Fruit fly (Drosophila melanogaster): Measurements from ENCODE around the gene CG4338.

Gene CG4338

DNA sequence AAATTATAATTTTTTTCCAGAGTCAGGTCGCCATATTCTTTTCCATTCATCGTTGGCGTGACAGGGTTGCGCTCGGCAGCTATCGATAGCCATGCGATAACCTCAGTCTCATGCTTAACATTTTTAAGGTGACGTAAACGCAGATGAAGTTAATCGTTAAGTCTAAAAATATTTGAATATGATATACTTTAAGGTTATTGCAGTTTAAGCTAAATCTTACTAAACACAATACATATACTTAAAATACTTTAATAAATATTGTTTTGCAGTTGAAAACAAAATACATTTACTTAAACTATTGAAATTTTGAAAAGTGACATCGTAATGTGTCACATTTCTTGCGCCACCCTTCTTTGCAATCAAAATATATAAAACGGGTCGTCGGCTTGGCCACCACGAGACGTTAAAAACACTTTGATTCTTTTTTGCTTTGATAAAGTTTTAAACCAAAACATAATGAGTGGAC is at the start of gene CG4338, which contains the start of gene Cp190:
Gene CG4338 (plus strand): TSS at position 365 of the 466 bp plus-strand sequence.
Gene Cp190 (minus strand): TSS at position 84 of the 466 bp plus-strand sequence.
- TF ChIP-seq ttk (optimal IDR thresholded peaks at IDR 0.05) (no peak), insv (optimal IDR thresholded peaks at IDR 0.05) (no peak), Sin3A (optimal IDR thresholded peaks at IDR 0.05) (no peak), h (optimal IDR thresholded peaks at IDR 0.05) (no peak), psq (optimal IDR thresholded peaks at IDR 0.05) (no peak), Myc (optimal IDR thresholded peaks at IDR 0.05) (no peak)

DNA sequence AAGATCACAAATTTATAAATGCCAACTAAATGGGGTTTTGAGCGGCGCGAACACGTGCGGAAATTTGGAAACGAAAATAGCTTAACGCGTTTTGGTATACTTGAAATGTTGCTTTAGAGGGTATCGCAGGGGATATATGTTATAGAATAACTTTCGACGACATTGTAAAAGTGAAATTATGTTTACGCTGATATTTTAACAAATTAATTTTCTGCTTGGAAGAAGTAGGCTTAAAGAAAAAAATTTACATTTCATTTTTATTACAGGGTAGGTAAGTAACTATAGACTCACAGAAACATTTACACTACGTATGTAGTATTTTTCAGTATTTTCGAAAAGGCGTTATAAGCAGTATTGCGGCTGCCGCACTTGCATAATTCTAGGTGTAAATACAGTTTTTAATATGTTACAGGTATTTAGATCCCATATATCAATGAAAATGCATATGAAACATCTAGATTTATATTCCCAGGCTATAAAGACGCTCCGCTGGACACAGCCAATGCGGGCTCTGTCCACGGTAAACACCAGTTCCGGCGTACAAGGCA is 45.9 kb upstream of the CG4338 start, which contains the start of the genes Art3 and mRpS10:
Gene Art3 (minus strand): TSS at position 80 of the 548 bp plus-strand sequence.
Gene mRpS10 (plus strand): TSS at position 337 of the 548 bp plus-strand sequence.
- TF ChIP-seq Myc (optimal IDR thresholded peaks at IDR 0.05) (no peak), psq (optimal IDR thresholded peaks at IDR 0.05) (no peak), h (optimal IDR thresholded peaks at IDR 0.05) (no peak), ttk (optimal IDR thresholded peaks at IDR 0.05) (no peak), insv (optimal IDR thresholded peaks at IDR 0.05) (no peak), Sin3A (optimal IDR thresholded peaks at IDR 0.05) (no peak)

DNA sequence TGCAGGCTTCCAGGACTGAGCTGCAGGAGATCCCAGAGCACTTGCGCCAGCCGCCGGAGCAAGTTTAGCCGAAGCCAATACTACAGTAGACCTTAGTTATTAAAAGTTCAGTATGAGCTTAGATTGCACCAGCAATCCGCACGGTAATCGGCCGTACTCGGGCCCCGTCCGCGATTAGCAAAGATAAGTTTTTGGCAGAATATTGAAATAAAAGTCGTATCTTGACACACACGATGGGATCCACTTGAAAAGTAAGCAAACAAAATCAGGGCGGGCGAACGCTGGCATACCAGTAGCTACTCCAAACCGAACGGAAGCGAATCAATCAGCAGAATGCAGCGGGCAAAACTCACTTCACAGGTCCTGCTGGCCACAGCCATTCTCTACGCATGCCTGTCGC is 45.0 kb upstream of the CG4338 start, which contains the start of gene CG34316:
Gene CG34316 (plus strand): TSS at position 301 of the 400 bp plus-strand sequence.
- no peak for TF ChIP-seq ttk (optimal IDR thresholded peaks at IDR 0.05)
- TF ChIP-seq psq (optimal IDR thresholded peaks at IDR 0.05), result no peak
- no peak for TF ChIP-seq Sin3A (optimal IDR thresholded peaks at IDR 0.05)
- no peak for TF ChIP-seq insv (optimal IDR thresholded peaks at IDR 0.05)
- no peak for TF ChIP-seq Myc (optimal IDR thresholded peaks at IDR 0.05)
- TF ChIP-seq h (optimal IDR thresholded peaks at IDR 0.05), result no peak

DNA sequence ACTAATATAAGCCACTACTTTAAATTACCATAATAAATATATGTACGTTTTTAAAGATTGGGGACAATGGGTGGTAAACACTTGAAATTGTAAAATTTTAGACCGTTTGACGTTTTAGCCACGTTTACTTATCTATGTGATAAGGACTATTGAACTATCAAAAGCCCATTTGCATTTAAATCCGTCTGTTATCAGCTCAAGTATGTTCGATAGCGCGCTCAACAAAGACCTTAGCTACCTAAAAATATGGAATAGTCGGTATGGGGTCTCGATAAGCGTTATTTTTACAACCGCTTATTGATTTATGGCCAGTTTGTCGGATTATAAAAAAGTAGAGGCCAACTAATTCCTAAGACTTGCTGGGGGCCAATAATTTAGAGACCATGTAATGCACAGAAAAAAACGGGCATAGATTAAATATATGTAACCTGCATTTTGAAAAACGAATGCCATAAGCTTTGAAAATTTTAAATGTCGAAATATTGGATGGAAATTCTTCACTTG is 43.6 kb upstream of the CG4338 start:
- no peak for TF ChIP-seq h (optimal IDR thresholded peaks at IDR 0.05)

DNA sequence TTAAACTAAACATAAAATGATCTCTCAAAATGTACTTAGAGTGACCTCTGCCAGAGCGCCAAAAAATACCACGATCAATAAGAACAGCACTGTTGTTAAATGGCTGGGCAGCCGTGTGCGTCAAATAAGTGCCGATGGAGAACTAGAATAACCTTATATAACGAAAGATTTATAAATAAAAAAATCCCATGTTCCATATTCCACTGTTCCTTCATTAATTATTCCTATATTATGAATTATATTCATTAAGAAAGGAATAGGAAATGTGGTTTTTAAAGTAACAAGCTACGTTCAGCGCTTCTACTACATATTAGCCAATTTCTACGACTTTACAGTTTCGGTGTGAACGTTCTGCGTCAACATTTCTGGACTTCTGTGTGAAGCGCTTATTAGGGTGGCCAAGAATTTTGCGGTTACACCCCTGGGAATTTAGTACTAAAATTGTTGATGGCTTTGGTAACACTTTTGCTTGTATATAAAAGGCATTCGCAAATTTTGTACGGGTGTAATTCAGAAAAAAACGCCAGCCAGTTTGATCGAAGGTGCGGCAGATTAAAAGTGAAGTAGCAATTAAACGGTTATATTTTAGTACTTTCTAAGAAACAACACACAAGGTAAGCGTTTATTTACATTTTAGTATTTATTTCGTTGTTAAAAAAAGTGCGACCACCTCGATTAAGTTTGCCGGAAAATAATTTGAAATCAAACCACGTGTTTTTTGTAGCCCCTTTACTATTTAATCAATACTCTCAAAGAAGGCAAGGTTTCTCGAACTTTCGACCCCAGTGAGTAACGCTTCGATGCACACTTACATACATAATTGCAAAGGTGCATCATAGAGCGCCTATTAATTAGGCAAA is 32.9 kb upstream of the CG4338 start, which contains the start of the genes tefu and Hsc70-4:
Gene tefu (minus strand): TSS at position 51 of the 860 bp plus-strand sequence.
Gene Hsc70-4 (plus strand): TSS at position 502 of the 860 bp plus-strand sequence.
- no peak for TF ChIP-seq h (optimal IDR thresholded peaks at IDR 0.05)

DNA sequence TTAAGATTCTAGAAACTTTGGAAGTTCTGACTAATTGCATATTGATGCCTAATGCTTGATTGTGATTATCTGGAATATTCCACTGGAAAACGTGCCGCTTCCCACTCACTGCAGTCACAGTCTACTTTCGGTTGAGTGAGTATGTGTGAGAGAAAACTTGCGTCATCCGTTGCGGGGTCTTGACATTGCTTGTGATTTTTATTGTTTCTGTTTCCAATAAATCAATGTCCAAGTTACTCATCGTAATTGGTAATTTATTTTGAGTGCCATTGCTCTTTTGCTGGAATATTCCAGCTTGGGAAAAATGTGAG is 32.3 kb upstream of the CG4338 start:
- no peak for TF ChIP-seq h (optimal IDR thresholded peaks at IDR 0.05)
- no peak for TF ChIP-seq Sin3A (optimal IDR thresholded peaks at IDR 0.05)
- TF ChIP-seq insv (optimal IDR thresholded peaks at IDR 0.05), result no peak
- no peak for TF ChIP-seq Myc (optimal IDR thresholded peaks at IDR 0.05)
- no peak for TF ChIP-seq ttk (optimal IDR thresholded peaks at IDR 0.05)

DNA sequence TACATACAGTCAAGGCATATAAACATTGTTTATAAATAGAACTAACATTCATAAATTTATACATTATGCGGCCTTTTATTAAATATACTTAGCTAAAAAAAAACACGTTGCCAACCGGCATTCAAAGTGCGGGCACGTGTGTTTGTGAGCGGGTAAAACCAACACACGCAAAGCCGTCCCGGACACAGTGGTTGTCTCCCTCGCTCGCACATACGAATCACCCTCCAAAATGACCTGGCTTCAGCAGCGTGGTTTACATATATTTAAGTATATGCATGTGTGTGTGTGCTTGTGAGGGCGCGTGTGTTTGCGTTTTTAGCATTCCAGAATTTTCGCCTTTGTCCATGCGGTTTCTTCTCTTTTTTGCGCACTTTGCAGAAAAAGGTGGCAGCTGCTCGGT is 31.9 kb upstream of the CG4338 start:
- no peak for TF ChIP-seq h (optimal IDR thresholded peaks at IDR 0.05)
- TF ChIP-seq insv (optimal IDR thresholded peaks at IDR 0.05), result no peak
- TF ChIP-seq ttk (optimal IDR thresholded peaks at IDR 0.05), result no peak
- no peak for TF ChIP-seq Sin3A (optimal IDR thresholded peaks at IDR 0.05)
- TF ChIP-seq psq (optimal IDR thresholded peaks at IDR 0.05), result no peak
- no peak for TF ChIP-seq Myc (optimal IDR thresholded peaks at IDR 0.05)

DNA sequence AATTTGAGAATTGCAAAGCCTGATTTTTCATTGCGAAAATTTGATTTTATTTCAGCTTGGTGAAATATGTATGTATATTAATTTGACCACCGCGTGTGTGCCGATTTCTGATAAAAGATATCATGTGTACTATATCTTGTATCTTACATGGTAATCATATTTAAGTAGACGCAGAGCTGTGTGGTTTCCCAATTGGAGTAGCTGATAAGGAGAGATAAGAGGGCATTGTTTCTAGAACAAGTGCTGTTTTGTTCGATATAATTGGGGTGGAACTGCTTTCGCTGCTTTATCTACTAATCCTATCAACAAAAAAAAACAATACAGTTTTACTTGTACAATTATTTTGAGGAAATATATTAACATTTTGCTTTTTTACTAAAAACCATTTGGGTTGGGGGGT is 28.7 kb upstream of the CG4338 start:
- TF ChIP-seq Myc (optimal IDR thresholded peaks at IDR 0.05) (no peak), insv (optimal IDR thresholded peaks at IDR 0.05) (no peak), h (optimal IDR thresholded peaks at IDR 0.05) (no peak), Sin3A (optimal IDR thresholded peaks at IDR 0.05) (no peak), psq (optimal IDR thresholded peaks at IDR 0.05) (no peak)

DNA sequence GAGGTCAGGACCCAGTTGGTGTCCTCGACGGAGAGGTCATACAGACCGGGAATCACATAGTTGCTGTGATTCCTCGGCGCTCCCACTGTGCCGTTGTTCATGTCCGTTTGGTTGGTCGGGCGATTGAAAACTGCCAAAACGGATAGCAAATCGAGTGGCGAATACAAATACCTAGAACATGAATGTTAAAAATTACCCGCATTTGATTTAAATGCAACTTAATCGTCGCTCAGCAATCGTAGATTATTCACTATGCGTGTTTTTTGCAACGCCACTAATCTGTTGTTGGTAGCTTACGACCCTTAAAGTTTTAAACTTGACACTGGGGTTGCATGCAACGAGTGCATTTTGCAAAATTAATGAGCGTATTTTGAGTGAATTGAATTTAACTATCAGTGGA is 26.3 kb upstream of the CG4338 start, which contains the start of gene Amt:
Gene Amt (minus strand): TSS at position 101 of the 400 bp plus-strand sequence.
- TF ChIP-seq h (optimal IDR thresholded peaks at IDR 0.05), result no peak
- no peak for TF ChIP-seq psq (optimal IDR thresholded peaks at IDR 0.05)
- no peak for TF ChIP-seq Sin3A (optimal IDR thresholded peaks at IDR 0.05)
- no peak for TF ChIP-seq ttk (optimal IDR thresholded peaks at IDR 0.05)
- no peak for TF ChIP-seq insv (optimal IDR thresholded peaks at IDR 0.05)
- no peak for TF ChIP-seq Myc (optimal IDR thresholded peaks at IDR 0.05)

DNA sequence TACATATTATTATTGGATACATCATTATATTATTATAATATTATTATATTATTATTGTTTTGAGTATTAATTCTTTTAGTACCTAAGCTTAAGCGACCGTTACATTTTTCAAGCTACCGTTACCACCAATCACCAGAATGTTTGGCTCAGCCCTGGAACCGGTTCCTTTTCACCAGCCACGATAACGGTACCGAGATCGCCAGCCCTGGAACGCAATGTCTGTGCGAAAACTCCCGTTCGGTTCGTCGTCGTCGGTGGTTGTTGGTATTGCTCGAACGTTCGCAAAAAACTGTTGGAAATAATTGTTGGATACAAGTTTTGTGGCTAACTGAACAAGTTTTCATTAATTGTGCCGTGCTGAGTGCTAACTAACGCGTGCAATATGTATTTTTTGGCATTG is 25.6 kb upstream of the CG4338 start, which contains the start of gene CG42404:
Gene CG42404 (plus strand): TSS at position 360 of the 400 bp plus-strand sequence.
- TF ChIP-seq Myc (optimal IDR thresholded peaks at IDR 0.05), result no peak
- no peak for TF ChIP-seq insv (optimal IDR thresholded peaks at IDR 0.05)
- no peak for TF ChIP-seq psq (optimal IDR thresholded peaks at IDR 0.05)
- no peak for TF ChIP-seq ttk (optimal IDR thresholded peaks at IDR 0.05)
- no peak for TF ChIP-seq h (optimal IDR thresholded peaks at IDR 0.05)
- TF ChIP-seq Sin3A (optimal IDR thresholded peaks at IDR 0.05), result no peak

DNA sequence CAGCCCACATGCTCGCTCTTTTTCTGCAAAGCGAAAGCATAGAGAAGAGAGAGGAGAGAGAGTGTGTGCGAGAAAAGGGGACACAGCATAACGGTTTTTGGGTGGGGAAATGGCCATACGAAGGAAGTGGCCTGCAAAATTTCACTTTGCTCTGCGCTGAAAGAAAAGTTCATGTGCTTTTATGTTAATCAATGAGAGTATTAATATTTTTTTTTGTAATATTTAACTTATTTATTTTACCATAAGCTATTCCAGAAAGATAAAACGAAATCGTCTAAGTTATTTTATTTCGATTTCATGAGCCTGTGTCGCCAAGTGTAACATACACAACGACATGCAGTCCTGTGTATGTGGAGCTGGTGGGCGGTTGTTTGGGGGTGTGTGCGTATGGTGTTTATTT is 24.9 kb upstream of the CG4338 start:
- no peak for TF ChIP-seq Sin3A (optimal IDR thresholded peaks at IDR 0.05)
- no peak for TF ChIP-seq insv (optimal IDR thresholded peaks at IDR 0.05)
- TF ChIP-seq ttk (optimal IDR thresholded peaks at IDR 0.05), result no peak
- TF ChIP-seq psq (optimal IDR thresholded peaks at IDR 0.05), result no peak
- TF ChIP-seq Myc (optimal IDR thresholded peaks at IDR 0.05), result no peak
- TF ChIP-seq h (optimal IDR thresholded peaks at IDR 0.05), result no peak
